Worm (Caenorhabditis elegans): ENCODE results near the gene mrps-18C.
A peak's percentile ranks its signal among the peaks of the same experiment; 100 is the strongest.

mrps-18C gene

DNA sequence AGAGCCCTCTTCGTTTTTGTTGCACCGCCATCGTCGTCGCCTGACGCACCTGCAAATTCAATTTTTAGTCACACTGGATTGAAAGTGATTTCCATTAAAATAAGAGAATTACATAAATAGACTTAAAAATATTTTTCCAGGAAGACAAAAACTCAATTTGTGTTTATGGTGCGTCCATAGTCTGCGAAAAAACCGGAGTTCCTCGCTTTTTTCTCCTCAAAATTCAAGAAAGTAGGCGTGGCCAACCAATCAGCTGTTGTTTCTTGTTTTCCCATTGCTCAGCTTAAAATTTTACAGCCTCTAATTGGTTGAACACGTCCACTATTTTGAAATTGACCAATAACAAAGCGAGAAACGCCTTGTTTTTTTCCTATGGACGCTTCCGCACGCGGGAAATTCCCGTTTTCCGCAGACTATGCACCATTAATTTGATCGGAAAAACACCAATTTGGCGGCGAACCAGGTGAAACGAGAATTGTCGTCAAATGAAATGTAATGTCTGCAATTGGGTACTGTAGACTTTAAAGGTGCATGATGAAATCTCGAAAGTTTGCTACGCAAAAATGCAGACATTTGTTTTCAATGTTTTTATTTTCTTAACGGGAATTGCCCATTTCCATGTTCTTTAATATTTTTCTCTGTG, 49.2 kb downstream of the mrps-18C start, which contains the start of gene C27F2.7 (continued):
- TF ChIP-seq F57A8.1 (GFP tag; optimal IDR thresholded peaks at IDR 0.05) = no peak
- peak; percentile 28 for TF ChIP-seq him-1 (tag; optimal IDR thresholded peaks at IDR 0.05)
- no peak for TF ChIP-seq mxl-1 (tag; optimal IDR thresholded peaks at IDR 0.05)
- no peak for TF ChIP-seq hlh-12 (tag; optimal IDR thresholded peaks at IDR 0.05)
- peak; percentile 70; the same call in 1 of the 2 replicates for TF ChIP-seq madf-3 (GFP tag; IDR thresholded peaks at IDR 0.05)
- TF ChIP-seq C06A6.2 (GFP tag; conservative IDR thresholded peaks at IDR 0.05) = no peak
- no peak for TF ChIP-seq chd-7 (tag; optimal IDR thresholded peaks at IDR 0.05)
- no peak for TF ChIP-seq egl-44 (GFP tag; IDR thresholded peaks at IDR 0.05)
- no peak for TF ChIP-seq K12H6.12 (tag; optimal IDR thresholded peaks at IDR 0.05)
- TF ChIP-seq lin-26 (GFP tag; IDR thresholded peaks at IDR 0.05) = no peak
- peak; percentile 45 for TF ChIP-seq unc-130 (GFP tag; optimal IDR thresholded peaks at IDR 0.05)
- TF ChIP-seq ceh-58 (GFP tag; IDR thresholded peaks at IDR 0.05) = no peak
- TF ChIP-seq rec-8 (tag; optimal IDR thresholded peaks at IDR 0.05) = no peak
- TF ChIP-seq Y53F4B.3 (GFP tag; IDR thresholded peaks at IDR 0.05) = no peak
- peak; percentile 71; the same call in 1 of the 2 replicates for TF ChIP-seq C17E4.6 (GFP tag; IDR thresholded peaks at IDR 0.05)
- TF ChIP-seq snpc-3.4 (tag; optimal IDR thresholded peaks at IDR 0.05) = no peak
- no peak for TF ChIP-seq lin-35 (GFP tag; optimal IDR thresholded peaks at IDR 0.05)
- TF ChIP-seq Y53G8AR.9 (GFP tag; conservative IDR thresholded peaks at IDR 0.05) = 0 out of 2 replicates have a peak, but pooled peaks have one; percentile 57
- peak; percentile 95 for TF ChIP-seq nfyb-1 (GFP tag; IDR thresholded peaks at IDR 0.05)
- peak; percentile 58; the same call in 1 of the 2 replicates for TF ChIP-seq pbrm-1 (GFP tag; IDR thresholded peaks at IDR 0.05)
- TF ChIP-seq T07F8.4 (tag; optimal IDR thresholded peaks at IDR 0.05) = no peak
- no peak for TF ChIP-seq Y67H2A.10 (GFP tag; conservative IDR thresholded peaks at IDR 0.05)
- TF ChIP-seq ceh-100 (GFP tag; IDR thresholded peaks at IDR 0.05) = no peak
- TF ChIP-seq cebp-2 (GFP tag; IDR thresholded peaks at IDR 0.05) = no peak
- peak; percentile 79 for TF ChIP-seq D2030.7 (GFP tag; IDR thresholded peaks at IDR 0.05)
- no peak for TF ChIP-seq attf-5 (GFP tag; optimal IDR thresholded peaks at IDR 0.05)
- TF ChIP-seq snpc-4 (GFP tag; optimal IDR thresholded peaks at IDR 0.05) = no peak
- no peak for TF ChIP-seq snpc-4 (tag; optimal IDR thresholded peaks at IDR 0.05)
- TF ChIP-seq Y79H2A.3 (GFP tag; conservative IDR thresholded peaks at IDR 0.05) = peak; percentile 73; the same call in 1 of the 2 replicates
- TF ChIP-seq nhr-179 (tag; optimal IDR thresholded peaks at IDR 0.05) = no peak
- peak; percentile 70 for TF ChIP-seq hsf-1 (GFP tag; IDR thresholded peaks at IDR 0.05)
- TF ChIP-seq T26A5.8 (tag; optimal IDR thresholded peaks at IDR 0.05) = no peak
- TF ChIP-seq mes-4 (tag; optimal IDR thresholded peaks at IDR 0.05) = no peak
- peak; percentile 48 for TF ChIP-seq hmg-1.2 (GFP tag; IDR thresholded peaks at IDR 0.05)
- TF ChIP-seq ekl-4 (GFP tag; IDR thresholded peaks at IDR 0.05) = peak; percentile 66
- TF ChIP-seq snpc-1.3 (tag; optimal IDR thresholded peaks at IDR 0.05; ENCODE audit: insufficient read depth) = no peak
- no peak for TF ChIP-seq ztf-6 (GFP tag; IDR thresholded peaks at IDR 0.05)

All from whole organism, young adult.